Worm (Caenorhabditis elegans) whole organism, L2 larva: ENCODE data around the gene F58A6.5.

Experiments used
- C34F6.9 ChIP-seq: fragments of 150-350 bp; optimal IDR thresholded peaks from 2 replicates; lab custom pipeline; 2014; ENCODE audit warnings: missing biosample characterization, missing genetic modification characterization
- F13H6.1 ChIP-seq: sonication (generic microtip); optimal IDR thresholded peaks from 2 replicates; lab custom pipeline; 2016; ENCODE audit warnings: missing genetic modification characterization, missing compliant biosample characterization
- R02D3.7 ChIP-seq: fragments of 150-350 bp; optimal IDR thresholded peaks from 2 replicates; lab custom pipeline; 2014; ENCODE audit warnings: missing biosample characterization, missing genetic modification characterization
- Y55F3AM.14 ChIP-seq: fragments of 200-800 bp; sonication (Bioruptor generic); optimal IDR thresholded peaks from 2 replicates; lab custom pipeline; 2018; ENCODE audit warnings: mild to moderate bottlenecking, missing genetic modification characterization, missing compliant biosample characterization
- ZK546.5 ChIP-seq: sonication (generic microtip); optimal IDR thresholded peaks from 2 replicates; lab custom pipeline; 2017; ENCODE audit warnings: missing biosample characterization, missing genetic modification characterization
- alr-1 ChIP-seq: fragments of 150-350 bp; optimal IDR thresholded peaks from 2 replicates; lab custom pipeline; 2014; ENCODE audit warnings: missing biosample characterization, missing genetic modification characterization
- aly-2 ChIP-seq: fragments of 150-350 bp; optimal IDR thresholded peaks from 2 replicates; lab custom pipeline; 2014; ENCODE audit warnings: missing biosample characterization, missing genetic modification characterization
- ama-1 ChIP-seq: fragments of 150-350 bp; optimal IDR thresholded peaks from 2 replicates; lab custom pipeline; 2018; ENCODE audit warnings: inconsistent platforms
- blmp-1 ChIP-seq: sonication (generic microtip); optimal IDR thresholded peaks from 2 replicates; lab custom pipeline; 2017; ENCODE audit warnings: missing genetic modification characterization, mild to moderate bottlenecking, missing compliant biosample characterization, antibody characterized with exemption, moderate library complexity; ENCODE audit not compliant: insufficient read depth
- ceh-16 ChIP-seq: fragments of 150-350 bp; optimal IDR thresholded peaks from 2 replicates; lab custom pipeline; 2014; ENCODE audit warnings: missing biosample characterization, missing genetic modification characterization
- ceh-82 ChIP-seq: fragments of 150-350 bp; optimal IDR thresholded peaks from 2 replicates; lab custom pipeline; 2014; ENCODE audit warnings: missing biosample characterization, missing genetic modification characterization
- crh-2 ChIP-seq: sonication (generic microtip); optimal IDR thresholded peaks from 2 replicates; lab custom pipeline; 2017; ENCODE audit warnings: missing biosample characterization, missing genetic modification characterization
- dmd-4 ChIP-seq: sonication (generic microtip); optimal IDR thresholded peaks from 2 replicates; lab custom pipeline; 2017; ENCODE audit warnings: missing biosample characterization, missing genetic modification characterization
- egl-27 ChIP-seq: sonication (generic microtip); optimal IDR thresholded peaks from 3 replicates; lab custom pipeline; 2017; ENCODE audit warnings: missing biosample characterization, missing genetic modification reagents, missing genetic modification characterization
- elt-1 ChIP-seq: fragments of 150-350 bp; optimal IDR thresholded peaks from 2 replicates; lab custom pipeline; 2014; ENCODE audit warnings: missing biosample characterization, missing genetic modification characterization
- fos-1 ChIP-seq: fragments of 150-350 bp; optimal IDR thresholded peaks from 2 replicates; lab custom pipeline; 2014; ENCODE audit warnings: missing biosample characterization, missing genetic modification characterization
- gmeb-1 ChIP-seq: fragments of 150-350 bp; optimal IDR thresholded peaks from 2 replicates; lab custom pipeline; 2014; ENCODE audit warnings: missing biosample characterization, missing genetic modification characterization
- lin-11 ChIP-seq: fragments of 150-350 bp; sonication (generic microtip); optimal IDR thresholded peaks from 2 replicates; lab custom pipeline; 2014; ENCODE audit warnings: missing biosample characterization, missing genetic modification characterization, inconsistent platforms, mixed read lengths
- lin-13 ChIP-seq: fragments of 150-350 bp; optimal IDR thresholded peaks from 2 replicates; lab custom pipeline; 2014; ENCODE audit warnings: missing biosample characterization, missing genetic modification reagents, missing genetic modification characterization
- lin-39 ChIP-seq: fragments of 150-350 bp; optimal IDR thresholded peaks from 2 replicates; lab custom pipeline; 2014; ENCODE audit warnings: missing biosample characterization, missing genetic modification reagents, missing genetic modification characterization
- lsy-2 ChIP-seq, 2 experiments: fragments of 150-350 bp in 1 of 2; sonication (generic microtip) in 1 of 2; optimal IDR thresholded peaks; 2 replicates each; lab custom pipeline; 2014 to 2017; ENCODE audit warnings: missing biosample characterization in 2 of 2, missing genetic modification characterization in 2 of 2
- mab-5 ChIP-seq: fragments of 150-350 bp; optimal IDR thresholded peaks from 2 replicates; lab custom pipeline; 2014; ENCODE audit warnings: missing biosample characterization, missing genetic modification characterization
- mbf-1 ChIP-seq: sonication (generic microtip); optimal IDR thresholded peaks from 2 replicates; lab custom pipeline; 2017; ENCODE audit warnings: missing biosample characterization, missing genetic modification characterization
- mdl-1 ChIP-seq, 2 experiments: fragments of 150-350 bp in 1 of 2; sonication (generic microtip) in 1 of 2; optimal IDR thresholded peaks; 2 replicates each; lab custom pipeline; 2017; ENCODE audit warnings: missing biosample characterization in 2 of 2, missing genetic modification characterization in 2 of 2
- nhr-11 ChIP-seq: fragments of 150-350 bp; optimal IDR thresholded peaks from 2 replicates; lab custom pipeline; 2014; ENCODE audit warnings: missing biosample characterization, missing genetic modification characterization
- nhr-12 ChIP-seq: fragments of 150-350 bp; optimal IDR thresholded peaks from 2 replicates; lab custom pipeline; 2014; ENCODE audit warnings: missing biosample characterization, missing genetic modification characterization
- nhr-129 ChIP-seq: fragments of 150-350 bp; optimal IDR thresholded peaks from 2 replicates; lab custom pipeline; 2014; ENCODE audit warnings: missing biosample characterization, missing genetic modification characterization
- nhr-21 ChIP-seq: fragments of 150-350 bp; optimal IDR thresholded peaks from 2 replicates; lab custom pipeline; 2014; ENCODE audit warnings: missing biosample characterization, missing genetic modification characterization
- nhr-23 ChIP-seq: fragments of 150-350 bp; optimal IDR thresholded peaks from 2 replicates; lab custom pipeline; 2014; ENCODE audit warnings: missing biosample characterization, missing genetic modification reagents, missing genetic modification characterization
- nhr-25 ChIP-seq: fragments of 150-350 bp; sonication (generic microtip); optimal IDR thresholded peaks from 3 replicates; lab custom pipeline; 2014; ENCODE audit warnings: missing biosample characterization, missing genetic modification characterization
- nhr-6 ChIP-seq: fragments of 150-350 bp; optimal IDR thresholded peaks from 2 replicates; lab custom pipeline; 2014; ENCODE audit warnings: missing biosample characterization, missing genetic modification characterization
- nhr-77 ChIP-seq: fragments of 150-350 bp; optimal IDR thresholded peaks from 2 replicates; lab custom pipeline; 2014; ENCODE audit warnings: missing biosample characterization, missing genetic modification characterization
- peb-1 ChIP-seq: fragments of 150-350 bp; optimal IDR thresholded peaks from 2 replicates; lab custom pipeline; 2014; ENCODE audit warnings: missing biosample characterization, missing genetic modification characterization
- sem-4 ChIP-seq: fragments of 150-350 bp; optimal IDR thresholded peaks from 2 replicates; lab custom pipeline; 2014; ENCODE audit warnings: missing biosample characterization, missing genetic modification reagents, missing genetic modification characterization
- skn-1 ChIP-seq: sonication (generic microtip); optimal IDR thresholded peaks from 2 replicates; lab custom pipeline; 2017; ENCODE audit warnings: missing biosample characterization, missing genetic modification characterization
- sma-3 ChIP-seq: sonication (generic microtip); optimal IDR thresholded peaks from 2 replicates; lab custom pipeline; 2016; ENCODE audit warnings: missing genetic modification reagents, missing genetic modification characterization, missing compliant biosample characterization
- sma-9 ChIP-seq, 2 experiments: fragments of 150-350 bp in 1 of 2; sonication (generic microtip) in 1 of 2; optimal IDR thresholded peaks; 2 replicates each; lab custom pipeline; 2014 to 2016; ENCODE audit warnings: missing genetic modification characterization in 2 of 2, mild to moderate bottlenecking in 1 of 2, missing biosample characterization in 1 of 2, missing compliant biosample characterization in 1 of 2, missing genetic modification reagents in 1 of 2, moderate library complexity in 1 of 2
- snpc-4 ChIP-seq: fragments of 150-350 bp; optimal IDR thresholded peaks from 2 replicates; lab custom pipeline; 2014; ENCODE audit warnings: missing biosample characterization, missing genetic modification characterization
- unc-39 ChIP-seq: fragments of 150-350 bp; optimal IDR thresholded peaks from 2 replicates; lab custom pipeline; 2014; ENCODE audit warnings: missing biosample characterization, missing genetic modification characterization
- unc-55 ChIP-seq: fragments of 150-350 bp; sonication (generic microtip); optimal IDR thresholded peaks from 3 replicates; lab custom pipeline; 2014; ENCODE audit warnings: missing biosample characterization, missing genetic modification reagents, missing genetic modification characterization
- unc-62 ChIP-seq: fragments of 150-350 bp; optimal IDR thresholded peaks from 2 replicates; lab custom pipeline; 2014; ENCODE audit warnings: missing biosample characterization, missing genetic modification reagents, missing genetic modification characterization
- zag-1 ChIP-seq: fragments of 150-350 bp; optimal IDR thresholded peaks from 2 replicates; lab custom pipeline; 2014; ENCODE audit warnings: missing biosample characterization, missing genetic modification characterization
- ztf-1 ChIP-seq: fragments of 200-800 bp; sonication (Bioruptor generic); conservative IDR thresholded peaks from 2 replicates; pipeline ENCODE4 v1.3.6; 2022; ENCODE audit warnings: missing genetic modification characterization, missing compliant biosample characterization
- ztf-11 ChIP-seq: sonication (generic microtip); optimal IDR thresholded peaks from 2 replicates; lab custom pipeline; 2017; ENCODE audit warnings: missing biosample characterization, missing genetic modification characterization
- ztf-4 ChIP-seq: fragments of 150-350 bp; optimal IDR thresholded peaks from 2 replicates; lab custom pipeline; 2014; ENCODE audit warnings: missing biosample characterization, missing genetic modification characterization

The F58A6.5 gene

DNA sequence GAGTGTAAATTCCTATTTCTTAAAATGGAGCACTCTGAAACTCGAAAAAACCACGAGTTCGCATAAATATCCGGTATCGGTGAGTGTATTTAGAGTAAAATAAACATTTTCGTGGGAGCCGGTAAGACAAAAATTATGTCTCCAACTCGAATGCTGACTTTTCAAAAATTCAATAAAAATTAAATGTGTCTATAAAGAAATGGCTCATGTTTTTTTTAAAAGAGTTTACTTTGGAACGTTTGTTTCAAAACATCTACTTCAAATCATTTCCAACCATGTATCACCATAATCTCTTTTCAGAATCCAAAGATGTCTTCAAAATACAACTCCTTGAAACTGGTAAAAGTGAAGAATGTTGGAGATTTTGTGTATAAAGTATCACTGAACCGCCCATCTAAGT is 5.6 kb downstream of the F58A6.5 start, which contains the start of gene F58A6.1:
TSS of gene F58A6.1 (plus strand) at position 301 of the 400 bp plus-strand sequence.
- no peak for TF ChIP-seq ztf-1
- no peak for TF ChIP-seq blmp-1 (tag; lab: Kevin White, UChicago)
- no peak for TF ChIP-seq aly-2 (tag; lab: Kevin White, UChicago)
- TF ChIP-seq gmeb-1 (tag; lab: Kevin White, UChicago) = no peak
- TF ChIP-seq ztf-11 (tag; lab: Kevin White, UChicago) = no peak
- TF ChIP-seq, all 48 proteins: peak for 0

ce11 chrII:5141945-5142514 is 6.2 kb downstream of the F58A6.5 start, which contains the start of gene nas-29:
Gene nas-29, minus strand, starts transcription at chrII:5142036.
- TF ChIP-seq ama-1 (lab: Kevin White, UChicago) (no peak), nhr-6 (tag; lab: Kevin White, UChicago) (no peak), sem-4 (tag; lab: Kevin White, UChicago) (no peak), C34F6.9 (no peak), R02D3.7 (tag; lab: Kevin White, UChicago) (no peak), lin-39 (tag; lab: Kevin White, UChicago) (no peak), ceh-82 (no peak), lin-11 (tag; lab: Kevin White, UChicago) (no peak), snpc-4 (tag; lab: Kevin White, UChicago) (no peak), unc-55 (no peak), dmd-4 (no peak), gmeb-1 (tag; lab: Kevin White, UChicago) (peak; percentile 29), crh-2 (tag; lab: Kevin White, UChicago) (peak; percentile 55), nhr-11 (no peak), nhr-21 (peak; percentile 37), ztf-1 (no peak), egl-27 (tag; lab: Kevin White, UChicago) (no peak), Y55F3AM.14 (GFP tag; lab: Kevin White, UChicago) (no peak), unc-62 (GFP tag; lab: Kevin White, UChicago) (no peak), zag-1 (tag; lab: Kevin White, UChicago) (no peak), elt-1 (tag; lab: Kevin White, UChicago) (no peak), lin-13 (no peak), nhr-25 (tag; lab: Kevin White, UChicago) (no peak), unc-39 (no peak), mdl-1 (tag; optimal IDR thresholded peaks at IDR 0.05; lab: Kevin White, UChicago) (peak in 1 of 2 experiments; percentile 6), alr-1 (tag; lab: Kevin White, UChicago) (no peak), peb-1 (tag; lab: Kevin White, UChicago) (no peak), nhr-23 (tag; lab: Kevin White, UChicago) (no peak), skn-1 (tag; lab: Kevin White, UChicago) (no peak), fos-1 (peak; percentile 70), F13H6.1 (peak; percentile 28), ceh-16 (tag; lab: Kevin White, UChicago) (no peak), mbf-1 (no peak), ZK546.5 (no peak), nhr-77 (tag; lab: Kevin White, UChicago) (no peak), lsy-2 (tag; optimal IDR thresholded peaks at IDR 0.05; lab: Kevin White, UChicago) (no peak), ztf-11 (tag; lab: Kevin White, UChicago) (no peak), nhr-129 (no peak), aly-2 (tag; lab: Kevin White, UChicago) (no peak), sma-9 (GFP tag; optimal IDR thresholded peaks at IDR 0.05; lab: Kevin White, UChicago) (peak; percentile 50), sma-9 (tag; optimal IDR thresholded peaks at IDR 0.05; lab: Kevin White, UChicago) (no peak), nhr-12 (tag; lab: Kevin White, UChicago) (no peak), mab-5 (tag; lab: Kevin White, UChicago) (no peak), ztf-4 (tag; lab: Kevin White, UChicago) (no peak), sma-3 (GFP tag; lab: Kevin White, UChicago) (peak; percentile 28)
